Worm (Caenorhabditis elegans) whole organism, young adult: ENCODE data around the gene R08A2.2.

ENCODE experiments used
- B0019.2 ChIP-seq: fragments of 200-800 bp; sonication (Bioruptor generic); conservative IDR thresholded peaks from 2 replicates; pipeline ENCODE4 v1.3.6; 2022; ENCODE audit warnings: missing genetic modification reagents, missing genetic modification characterization, missing compliant biosample characterization
- B0035.1 ChIP-seq: sonication (generic microtip); optimal IDR thresholded peaks from 2 replicates; lab custom pipeline; 2016; ENCODE audit warnings: missing genetic modification characterization, mild to moderate bottlenecking, missing compliant biosample characterization, missing genotype, missing genetic modification reagents
- B0261.1 ChIP-seq: sonication (generic microtip); optimal IDR thresholded peaks from 2 replicates; lab custom pipeline; 2016; ENCODE audit warnings: mild to moderate bottlenecking, missing genetic modification characterization, moderate library complexity, missing compliant biosample characterization
- F39B2.1 ChIP-seq: fragments of 200-800 bp; sonication (Bioruptor generic); IDR thresholded peaks from 2 replicates; pipeline ENCODE4 v1.3.6; 2022; ENCODE audit warnings: missing genetic modification reagents, missing genetic modification characterization, missing compliant biosample characterization
- F55B11.4 ChIP-seq: sonication (generic microtip); optimal IDR thresholded peaks from 2 replicates; lab custom pipeline; 2016; ENCODE audit warnings: missing compliant biosample characterization, missing genetic modification characterization, borderline replicate concordance; ENCODE audit not compliant: insufficient read depth
- F57C9.4 ChIP-seq: sonication (generic microtip); optimal IDR thresholded peaks from 2 replicates; lab custom pipeline; 2017; ENCODE audit warnings: mild to moderate bottlenecking, missing genetic modification characterization, missing compliant biosample characterization
- T07F8.4 ChIP-seq: sonication (generic microtip); optimal IDR thresholded peaks from 2 replicates; lab custom pipeline; 2016; ENCODE audit warnings: mild to moderate bottlenecking, missing genetic modification characterization, moderate library complexity, missing compliant biosample characterization
- Y56A3A.18 ChIP-seq: fragments of 200-800 bp; sonication (Bioruptor generic); IDR thresholded peaks from 2 replicates; pipeline ENCODE4 v1.3.6; 2022; ENCODE audit warnings: missing genetic modification reagents, missing genetic modification characterization, missing compliant biosample characterization
- aptf-2 ChIP-seq: fragments of 200-800 bp; sonication (Bioruptor generic); conservative IDR thresholded peaks from 2 replicates; pipeline ENCODE4 v1.3.6; 2022; ENCODE audit warnings: missing genetic modification reagents, missing genetic modification characterization, missing compliant biosample characterization
- attf-3 ChIP-seq: fragments of 200-800 bp; sonication (Bioruptor generic); conservative IDR thresholded peaks from 2 replicates; pipeline ENCODE4 v1.3.6; 2022; ENCODE audit warnings: missing genetic modification reagents, missing genetic modification characterization, missing compliant biosample characterization
- attf-6 ChIP-seq: fragments of 200-800 bp; sonication (Bioruptor generic); IDR thresholded peaks from 2 replicates; pipeline ENCODE4 v1.3.6; 2022; ENCODE audit warnings: missing genetic modification reagents, missing genetic modification characterization, missing compliant biosample characterization
- cebp-1 ChIP-seq, 2 experiments: fragments of 200-800 bp in 1 of 2; sonication (Bioruptor generic) in 1 of 2; sonication (generic microtip) in 1 of 2; IDR thresholded peaks in 1 of 2; optimal IDR thresholded peaks in 1 of 2; 2 replicates each; pipeline versions ENCODE4 v1.3.6 to Lab custom; 2017 to 2022; ENCODE audit warnings: missing compliant biosample characterization in 2 of 2, missing genetic modification characterization in 2 of 2, mild to moderate bottlenecking in 1 of 2, missing genetic modification reagents in 1 of 2, moderate library complexity in 1 of 2
- ceh-27 ChIP-seq: fragments of 200-800 bp; sonication (Bioruptor generic); optimal IDR thresholded peaks from 2 replicates; lab custom pipeline; 2018; ENCODE audit warnings: mild to moderate bottlenecking, missing genetic modification characterization, moderate library complexity, missing compliant biosample characterization
- ceh-91 ChIP-seq: fragments of 200-800 bp; sonication (Bioruptor generic); IDR thresholded peaks from 2 replicates; pipeline ENCODE4 v1.3.6; 2022; ENCODE audit warnings: missing genetic modification reagents, missing genetic modification characterization, missing compliant biosample characterization
- dox-1 ChIP-seq: fragments of 200-800 bp; sonication (Bioruptor generic); IDR thresholded peaks from 2 replicates; pipeline ENCODE4 v1.3.6; 2022; ENCODE audit warnings: missing genetic modification reagents, missing genetic modification characterization, missing compliant biosample characterization
- efl-1 ChIP-seq: fragments of 150-350 bp; optimal IDR thresholded peaks from 2 replicates; lab custom pipeline; 2014; ENCODE audit warnings: missing biosample characterization, missing genetic modification reagents, missing genetic modification characterization
- ets-4 ChIP-seq: fragments of 200-800 bp; sonication (Bioruptor generic); optimal IDR thresholded peaks from 2 replicates; lab custom pipeline; 2018; ENCODE audit warnings: mild to moderate bottlenecking, missing genetic modification characterization, missing compliant biosample characterization
- him-1 ChIP-seq: sonication (generic microtip); optimal IDR thresholded peaks from 2 replicates; lab custom pipeline; 2016; ENCODE audit warnings: missing genotype, missing genetic modification reagents, missing genetic modification characterization, missing compliant biosample characterization
- hlh-26 ChIP-seq: fragments of 200-800 bp; sonication (Bioruptor generic); conservative IDR thresholded peaks from 2 replicates; pipeline ENCODE4 v1.3.6; 2022; ENCODE audit warnings: missing genetic modification reagents, missing genetic modification characterization, missing compliant biosample characterization
- lin-35 ChIP-seq, 3 experiments: fragments of 150-350 bp in 2 of 3; sonication (generic microtip) in 1 of 3; optimal IDR thresholded peaks; 2 replicates each; lab custom pipeline; 2014 to 2018; ENCODE audit warnings: missing biosample characterization in 3 of 3, missing genetic modification characterization in 3 of 3, missing genetic modification reagents in 3 of 3
- lin-54 ChIP-seq: fragments of 200-800 bp; sonication (Bioruptor generic); optimal IDR thresholded peaks from 2 replicates; lab custom pipeline; 2018; ENCODE audit warnings: mild to moderate bottlenecking, missing genetic modification characterization, missing compliant biosample characterization
- madf-3 ChIP-seq: fragments of 200-800 bp; sonication (Bioruptor generic); IDR thresholded peaks from 2 replicates; pipeline ENCODE4 v1.3.6; 2022; ENCODE audit warnings: missing genetic modification reagents, missing genetic modification characterization, missing compliant biosample characterization
- madf-8 ChIP-seq: fragments of 200-800 bp; sonication (Bioruptor generic); conservative IDR thresholded peaks from 2 replicates; pipeline ENCODE4 v1.3.6; 2022; ENCODE audit warnings: missing genetic modification reagents, missing genetic modification characterization, missing compliant biosample characterization
- mxl-1 ChIP-seq: sonication (generic microtip); optimal IDR thresholded peaks from 2 replicates; lab custom pipeline; 2016; ENCODE audit warnings: missing genetic modification characterization, missing compliant biosample characterization
- nfya-1 ChIP-seq: sonication (generic microtip); optimal IDR thresholded peaks from 2 replicates; lab custom pipeline; 2017; ENCODE audit warnings: antibody characterized with exemption, missing compliant biosample characterization, missing genetic modification characterization, borderline replicate concordance; ENCODE audit not compliant: insufficient read depth
- nhr-27 ChIP-seq: fragments of 200-800 bp; sonication (Bioruptor generic); optimal IDR thresholded peaks from 2 replicates; lab custom pipeline; 2018; ENCODE audit warnings: mild to moderate bottlenecking, missing genetic modification characterization, moderate library complexity, missing compliant biosample characterization
- nhr-80 ChIP-seq: sonication (generic microtip); optimal IDR thresholded peaks from 2 replicates; lab custom pipeline; 2016; ENCODE audit warnings: missing genetic modification characterization, missing compliant biosample characterization
- rcor-1 ChIP-seq: fragments of 200-800 bp; sonication (Bioruptor generic); IDR thresholded peaks from 2 replicates; pipeline ENCODE4 v1.3.6; 2022; ENCODE audit warnings: missing genetic modification reagents, missing genetic modification characterization, missing compliant biosample characterization
- rpc-1 ChIP-seq, 2 experiments: fragments of 150-350 bp in 1 of 2; sonication (generic microtip) in 1 of 2; optimal IDR thresholded peaks; 2 replicates each; lab custom pipeline; 2014 to 2018; ENCODE audit warnings: missing biosample characterization in 1 of 2, missing genetic modification characterization in 1 of 2, missing genetic modification reagents in 1 of 2, missing genotype in 1 of 2
- sdz-38 ChIP-seq: sonication (generic microtip); optimal IDR thresholded peaks from 2 replicates; lab custom pipeline; 2016; ENCODE audit warnings: missing genotype, missing genetic modification characterization, missing compliant biosample characterization
- xnd-1 ChIP-seq: sonication (generic microtip); optimal IDR thresholded peaks from 2 replicates; lab custom pipeline; 2016; ENCODE audit warnings: missing genotype, missing genetic modification reagents, missing genetic modification characterization, missing compliant biosample characterization
- ztf-18 ChIP-seq: sonication (generic microtip); optimal IDR thresholded peaks from 2 replicates; lab custom pipeline; 2016; ENCODE audit warnings: missing genotype, mild to moderate bottlenecking, missing genetic modification characterization, missing compliant biosample characterization
- ztf-26 ChIP-seq: sonication (generic microtip); optimal IDR thresholded peaks from 2 replicates; lab custom pipeline; 2017; ENCODE audit warnings: missing genetic modification characterization, missing compliant biosample characterization

Gene R08A2.2

DNA sequence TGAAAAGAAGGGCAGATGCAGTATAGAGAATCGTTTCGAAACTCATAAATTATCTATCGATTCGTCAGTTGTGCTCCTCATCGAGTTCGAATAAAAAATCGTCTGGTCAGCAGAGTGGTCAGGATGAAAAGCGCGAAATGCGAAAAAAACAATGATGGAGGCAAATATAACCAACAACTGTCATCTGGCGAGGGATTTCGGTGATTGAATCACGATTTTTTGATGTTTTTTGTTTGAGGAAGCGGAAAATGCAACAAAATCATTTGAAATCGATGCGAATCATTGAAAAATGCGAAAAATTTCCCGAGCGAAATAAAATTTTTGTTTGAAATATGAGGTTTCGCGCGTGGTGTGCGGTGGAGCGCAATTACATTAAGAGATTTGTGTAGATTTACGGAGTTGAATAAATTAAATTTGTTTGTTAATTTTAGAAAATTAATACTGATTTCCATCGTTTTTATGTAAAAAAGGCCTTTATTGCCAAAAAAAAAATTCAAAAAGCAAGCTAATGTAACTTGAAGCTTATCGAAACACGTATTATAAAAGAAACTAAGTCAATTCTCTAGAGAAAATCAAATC is 18.8 kb upstream of the R08A2.2 start, which contains the start of gene unc-61 (continued):
- TF ChIP-seq rcor-1 (GFP tag; lab: Robert Waterston, UW) (no peak), nhr-27 (tag; lab: Kevin White, UChicago) (no peak), F55B11.4 (tag; lab: Kevin White, UChicago) (no peak), sdz-38 (tag; lab: Kevin White, UChicago) (no peak), cebp-1 (GFP tag; IDR thresholded peaks at IDR 0.05; lab: Robert Waterston, UW) (no peak), cebp-1 (tag; optimal IDR thresholded peaks at IDR 0.05; lab: Kevin White, UChicago) (no peak)

- TF ChIP-seq Y56A3A.18 = no peak
- TF ChIP-seq sdz-38 (tag; lab: Kevin White, UChicago) = no peak
- no peak for TF ChIP-seq F57C9.4
- no peak for TF ChIP-seq rpc-1 (optimal IDR thresholded peaks at IDR 0.05; lab: Kevin White, UChicago)
- no peak for TF ChIP-seq rpc-1 (tag; optimal IDR thresholded peaks at IDR 0.05; lab: Kevin White, UChicago)
- no peak for TF ChIP-seq attf-3 (GFP tag; lab: Robert Waterston, UW)
- no peak for TF ChIP-seq ceh-27 (GFP tag; lab: Kevin White, UChicago)
- no peak for TF ChIP-seq lin-54 (GFP tag; lab: Kevin White, UChicago)
- TF ChIP-seq T07F8.4 = no peak
- TF ChIP-seq attf-6 (GFP tag; lab: Robert Waterston, UW) = no peak
- no peak for TF ChIP-seq ztf-26
- no peak for TF ChIP-seq hlh-26 (GFP tag; lab: Robert Waterston, UW)
- no peak for TF ChIP-seq aptf-2
- no peak for TF ChIP-seq madf-3 (GFP tag; lab: Robert Waterston, UW)
- no peak for TF ChIP-seq ceh-91 (GFP tag; lab: Robert Waterston, UW)
- no peak for TF ChIP-seq xnd-1 (tag; lab: Kevin White, UChicago)
- no peak for TF ChIP-seq nhr-80 (tag; lab: Kevin White, UChicago)
- TF ChIP-seq B0035.1 (tag; lab: Kevin White, UChicago) = no peak
Observed at ce11 chrV:14729343-14729742, 13.8 kb upstream of the R08A2.2 start, which contains the start of gene oig-3. TSS of gene oig-3 (plus strand) at chrV:14729643.

DNA sequence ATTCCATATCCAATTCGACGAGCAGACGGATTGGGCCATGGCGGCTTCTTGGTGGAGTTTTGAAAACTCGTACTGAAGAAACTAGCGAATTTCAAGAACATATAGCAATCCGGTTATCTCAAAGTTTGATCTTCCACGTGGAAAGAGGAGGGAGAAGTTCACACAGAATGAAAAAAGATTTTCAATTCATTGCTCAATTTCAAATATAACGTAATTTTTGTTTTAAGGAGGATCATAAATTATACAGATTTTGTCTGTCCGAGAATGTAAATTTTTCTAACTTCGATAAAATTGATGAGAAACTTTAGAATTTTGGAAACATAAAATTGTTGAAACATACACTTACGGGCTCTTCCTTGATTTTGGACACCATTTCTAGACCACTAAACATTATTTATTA is 13.2 kb upstream of the R08A2.2 start, which contains the start of gene Y50E8A.2:
Gene Y50E8A.2 (minus strand): TSS at position 101 of the 400 bp plus-strand sequence.
- no peak for TF ChIP-seq aptf-2
- TF ChIP-seq madf-3 (GFP tag; lab: Robert Waterston, UW) = no peak
- no peak for TF ChIP-seq ztf-18 (tag; lab: Kevin White, UChicago)
- TF ChIP-seq him-1 (tag; lab: Kevin White, UChicago) = no peak
- no peak for TF ChIP-seq lin-35 (GFP tag; optimal IDR thresholded peaks at IDR 0.05; lab: Kevin White, UChicago)
- TF ChIP-seq madf-8 (GFP tag; lab: Robert Waterston, UW) = no peak
- no peak for TF ChIP-seq dox-1 (GFP tag; lab: Robert Waterston, UW)
- TF ChIP-seq cebp-1 (GFP tag; IDR thresholded peaks at IDR 0.05; lab: Robert Waterston, UW) = no peak
- TF ChIP-seq cebp-1 (tag; optimal IDR thresholded peaks at IDR 0.05; lab: Kevin White, UChicago) = no peak
- no peak for TF ChIP-seq B0035.1 (tag; lab: Kevin White, UChicago)
- no peak for TF ChIP-seq B0261.1 (tag; lab: Kevin White, UChicago)
- TF ChIP-seq F39B2.1 (GFP tag; lab: Robert Waterston, UW) = no peak
- no peak for TF ChIP-seq nfya-1 (tag; lab: Kevin White, UChicago)
- no peak for TF ChIP-seq ets-4 (GFP tag; lab: Kevin White, UChicago)
- TF ChIP-seq, all 124 proteins: peak for 0

- TF ChIP-seq nhr-80 (tag; lab: Kevin White, UChicago) (no peak), efl-1 (GFP tag; lab: Kevin White, UChicago) (no peak), mxl-1 (tag; lab: Kevin White, UChicago) (no peak), B0019.2 (GFP tag; lab: Robert Waterston, UW) (no peak)
Observed at ce11 chrV:14726596-14726995, 11.1 kb upstream of the R08A2.2 start, which contains the start of gene Y50E8A.1. TSS of gene Y50E8A.1 (plus strand) at chrV:14726896.
